Worm (Caenorhabditis elegans) whole organism, late embryonic: Measurements from ENCODE around the gene kdin-1.

Experiments
- C08G9.2 ChIP-seq: sonication (generic microtip); optimal IDR thresholded peaks from 2 replicates; lab custom pipeline; 2016; ENCODE audit warnings: mild to moderate bottlenecking, missing genetic modification characterization, moderate library complexity, missing compliant biosample characterization
- F13H6.1 ChIP-seq: sonication (generic microtip); optimal IDR thresholded peaks from 2 replicates; lab custom pipeline; 2016; ENCODE audit warnings: missing genetic modification characterization, missing compliant biosample characterization
- K02D7.2 ChIP-seq: sonication (generic microtip); optimal IDR thresholded peaks from 2 replicates; lab custom pipeline; 2017; ENCODE audit warnings: mild to moderate bottlenecking, missing genetic modification characterization, missing compliant biosample characterization
- K09A11.1 ChIP-seq: sonication (generic microtip); optimal IDR thresholded peaks from 2 replicates; lab custom pipeline; 2017; ENCODE audit warnings: antibody characterized with exemption, mild to moderate bottlenecking, missing genetic modification characterization, missing compliant biosample characterization; ENCODE audit not compliant: insufficient read depth
- Y22D7AL.16 ChIP-seq: sonication (generic microtip); optimal IDR thresholded peaks from 2 replicates; lab custom pipeline; 2016; ENCODE audit warnings: missing genetic modification characterization, missing compliant biosample characterization
- ceh-14 ChIP-seq: sonication (generic microtip); optimal IDR thresholded peaks from 2 replicates; lab custom pipeline; 2016; ENCODE audit warnings: missing genotype, missing genetic modification characterization, missing compliant biosample characterization
- ceh-18 ChIP-seq: sonication (generic microtip); optimal IDR thresholded peaks from 2 replicates; lab custom pipeline; 2016; ENCODE audit warnings: missing genetic modification characterization, missing compliant biosample characterization
- ceh-19 ChIP-seq: fragments of 200-800 bp; sonication (Bioruptor generic); optimal IDR thresholded peaks from 2 replicates; lab custom pipeline; 2018; ENCODE audit warnings: mild to moderate bottlenecking, missing genetic modification characterization, missing compliant biosample characterization
- ceh-22 ChIP-seq: sonication (generic microtip); optimal IDR thresholded peaks from 2 replicates; lab custom pipeline; 2017; ENCODE audit warnings: missing biosample characterization, missing genetic modification characterization
- ceh-31 ChIP-seq: sonication (generic microtip); optimal IDR thresholded peaks from 2 replicates; lab custom pipeline; 2016; ENCODE audit warnings: missing genetic modification characterization, missing compliant biosample characterization
- ceh-34 ChIP-seq: sonication (generic microtip); optimal IDR thresholded peaks from 2 replicates; lab custom pipeline; 2016; ENCODE audit warnings: mild to moderate bottlenecking, missing genetic modification characterization, missing compliant biosample characterization
- ceh-45 ChIP-seq: fragments of 200-800 bp; sonication (Bioruptor generic); IDR thresholded peaks from 2 replicates; pipeline ENCODE4 v1.3.6; 2022; ENCODE audit warnings: missing genetic modification reagents, missing genetic modification characterization, missing compliant biosample characterization
- ceh-48 ChIP-seq: sonication (generic microtip); optimal IDR thresholded peaks from 2 replicates; lab custom pipeline; 2016; ENCODE audit warnings: missing genetic modification characterization, inconsistent platforms, missing compliant biosample characterization
- ceh-9 ChIP-seq: sonication (generic microtip); optimal IDR thresholded peaks from 2 replicates; lab custom pipeline; 2016; ENCODE audit warnings: mild to moderate bottlenecking, missing genetic modification characterization, inconsistent platforms, missing compliant biosample characterization
- che-1 ChIP-seq: sonication (generic microtip); optimal IDR thresholded peaks from 2 replicates; lab custom pipeline; 2016; ENCODE audit warnings: mild to moderate bottlenecking, missing genetic modification characterization, missing compliant biosample characterization
- dmd-4 ChIP-seq: sonication (generic microtip); optimal IDR thresholded peaks from 2 replicates; lab custom pipeline; 2016; ENCODE audit warnings: borderline replicate concordance, missing genetic modification characterization, missing compliant biosample characterization
- fax-1 ChIP-seq: sonication (generic microtip); optimal IDR thresholded peaks from 2 replicates; lab custom pipeline; 2016; ENCODE audit warnings: missing genotype, missing genetic modification characterization, missing compliant biosample characterization
- gmeb-2 ChIP-seq: sonication (generic microtip); optimal IDR thresholded peaks from 2 replicates; lab custom pipeline; 2016; ENCODE audit warnings: missing genetic modification characterization, inconsistent platforms, missing compliant biosample characterization
- hlh-13 ChIP-seq: fragments of 200-800 bp; sonication (Bioruptor generic); optimal IDR thresholded peaks from 2 replicates; lab custom pipeline; 2018; ENCODE audit warnings: mild to moderate bottlenecking, missing genetic modification characterization, missing compliant biosample characterization
- hlh-30 ChIP-seq: sonication (generic microtip); optimal IDR thresholded peaks from 2 replicates; lab custom pipeline; 2017; ENCODE audit warnings: antibody characterized with exemption, missing genetic modification characterization, missing compliant biosample characterization; ENCODE audit not compliant: insufficient read depth
- hlh-8 ChIP-seq: sonication (generic microtip); optimal IDR thresholded peaks from 2 replicates; lab custom pipeline; 2016; ENCODE audit warnings: missing genotype, missing genetic modification characterization, missing compliant biosample characterization
- nfya-1 ChIP-seq: sonication (generic microtip); optimal IDR thresholded peaks from 2 replicates; lab custom pipeline; 2017; ENCODE audit warnings: missing genetic modification characterization, mild to moderate bottlenecking, missing compliant biosample characterization, antibody characterized with exemption, moderate library complexity
- pag-3 ChIP-seq: sonication (generic microtip); optimal IDR thresholded peaks from 2 replicates; lab custom pipeline; 2016; ENCODE audit warnings: missing compliant biosample characterization, missing genetic modification characterization, borderline replicate concordance
- pha-4 ChIP-seq: fragments of 150-350 bp; optimal IDR thresholded peaks from 2 replicates; lab custom pipeline; 2018; ENCODE audit warnings: missing biosample characterization, missing genetic modification reagents, missing genetic modification characterization
- pqm-1 ChIP-seq: sonication (generic microtip); optimal IDR thresholded peaks from 2 replicates; lab custom pipeline; 2016; ENCODE audit warnings: missing genetic modification characterization, missing compliant biosample characterization
- rnt-1 ChIP-seq: sonication (generic microtip); optimal IDR thresholded peaks from 2 replicates; lab custom pipeline; 2016; ENCODE audit warnings: missing genetic modification characterization, missing compliant biosample characterization
- sdc-2 ChIP-seq: sonication (generic microtip); optimal IDR thresholded peaks from 2 replicates; lab custom pipeline; 2016; ENCODE audit warnings: missing genotype, missing genetic modification characterization, missing compliant biosample characterization
- sox-2 ChIP-seq: fragments of 200-800 bp; sonication (Bioruptor generic); IDR thresholded peaks from 2 replicates; pipeline ENCODE4 v1.3.6; 2022; ENCODE audit warnings: missing genetic modification reagents, missing genetic modification characterization, missing compliant biosample characterization
- sox-4 ChIP-seq: sonication (generic microtip); optimal IDR thresholded peaks from 2 replicates; lab custom pipeline; 2017; ENCODE audit warnings: mild to moderate bottlenecking, missing genetic modification characterization, inconsistent platforms, missing compliant biosample characterization
- ttx-3 ChIP-seq: sonication (generic microtip); optimal IDR thresholded peaks from 2 replicates; lab custom pipeline; 2016; ENCODE audit warnings: missing genetic modification reagents, missing genetic modification characterization, missing compliant biosample characterization
- unc-3 ChIP-seq, 2 experiments: fragments of 200-800 bp in 1 of 2; sonication (Bioruptor generic) in 1 of 2; sonication (generic microtip) in 1 of 2; conservative IDR thresholded peaks in 1 of 2; optimal IDR thresholded peaks in 1 of 2; 2 replicates each; pipeline versions ENCODE4 v1.3.6 to Lab custom; 2016 to 2022; ENCODE audit warnings: missing compliant biosample characterization in 2 of 2, missing genetic modification characterization in 2 of 2, missing genetic modification reagents in 1 of 2
- unc-42 ChIP-seq: sonication (generic microtip); optimal IDR thresholded peaks from 2 replicates; lab custom pipeline; 2016; ENCODE audit warnings: missing genotype, missing genetic modification characterization, missing compliant biosample characterization
- unc-55 ChIP-seq: sonication (generic microtip); optimal IDR thresholded peaks from 2 replicates; lab custom pipeline; 2017; ENCODE audit warnings: missing biosample characterization, missing genetic modification reagents, missing genetic modification characterization
- zip-5 ChIP-seq: sonication (generic microtip); optimal IDR thresholded peaks from 2 replicates; lab custom pipeline; 2016; ENCODE audit warnings: missing genetic modification characterization, missing compliant biosample characterization
- ztf-16 ChIP-seq: sonication (generic microtip); optimal IDR thresholded peaks from 2 replicates; lab custom pipeline; 2017; ENCODE audit warnings: missing genetic modification characterization, missing compliant biosample characterization

Gene kdin-1

DNA sequence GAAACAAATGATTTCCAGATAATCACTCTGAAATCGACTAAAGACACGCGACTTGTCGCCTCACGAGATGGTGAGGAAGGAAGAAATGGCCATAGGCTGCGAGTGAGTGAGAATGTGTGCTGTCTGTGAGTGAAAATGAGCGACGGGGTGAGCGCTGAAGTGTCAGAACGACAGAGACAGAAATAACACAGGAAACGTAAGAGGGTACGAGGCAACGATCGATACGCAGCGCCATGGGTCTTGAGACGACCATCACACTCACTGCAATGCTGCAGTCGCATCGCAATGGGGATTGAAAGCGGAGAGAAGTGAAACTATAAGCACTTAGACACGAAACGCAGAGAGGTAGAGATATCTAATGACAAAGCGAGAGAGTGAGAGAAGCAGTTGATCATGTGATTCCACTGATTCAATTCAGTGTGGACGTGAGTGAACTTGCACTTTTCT, 44.4 kb downstream of the kdin-1 start (continued):
- peak; percentile 85 for TF ChIP-seq unc-55 (GFP tag; lab: Kevin White, UChicago)
- TF ChIP-seq ceh-31 (tag; lab: Kevin White, UChicago) = peak; percentile 94
- TF ChIP-seq dmd-4 (tag; lab: Kevin White, UChicago) = no peak
- peak; percentile 84 for TF ChIP-seq rnt-1
- TF ChIP-seq ceh-14 (tag; lab: Kevin White, UChicago) = peak; percentile 82
- TF ChIP-seq che-1 (tag; lab: Kevin White, UChicago) = no peak
- TF ChIP-seq K02D7.2 (tag; lab: Kevin White, UChicago) = no peak
- TF ChIP-seq fax-1 = peak; percentile 45
- peak; percentile 95 for TF ChIP-seq ceh-34 (tag; lab: Kevin White, UChicago)
- TF ChIP-seq sox-2 (GFP tag; lab: Robert Waterston, UW) = no peak
- TF ChIP-seq hlh-8 (tag; lab: Kevin White, UChicago) = peak; percentile 66
- no peak for TF ChIP-seq pag-3 (tag; lab: Kevin White, UChicago)
- peak; percentile 40 for TF ChIP-seq C08G9.2 (tag; lab: Kevin White, UChicago)
- peak; percentile 48 for TF ChIP-seq ceh-22
- TF ChIP-seq unc-42 (tag; lab: Kevin White, UChicago) = peak; percentile 96
- peak; percentile 64 for TF ChIP-seq ceh-19 (GFP tag; lab: Kevin White, UChicago)
- no peak for TF ChIP-seq sox-4
- no peak for TF ChIP-seq ceh-9
- TF ChIP-seq K09A11.1 (tag; lab: Kevin White, UChicago) = no peak
- TF ChIP-seq pqm-1 = peak; percentile 73
- peak; percentile 54 for TF ChIP-seq ztf-16 (tag; lab: Kevin White, UChicago)

DNA sequence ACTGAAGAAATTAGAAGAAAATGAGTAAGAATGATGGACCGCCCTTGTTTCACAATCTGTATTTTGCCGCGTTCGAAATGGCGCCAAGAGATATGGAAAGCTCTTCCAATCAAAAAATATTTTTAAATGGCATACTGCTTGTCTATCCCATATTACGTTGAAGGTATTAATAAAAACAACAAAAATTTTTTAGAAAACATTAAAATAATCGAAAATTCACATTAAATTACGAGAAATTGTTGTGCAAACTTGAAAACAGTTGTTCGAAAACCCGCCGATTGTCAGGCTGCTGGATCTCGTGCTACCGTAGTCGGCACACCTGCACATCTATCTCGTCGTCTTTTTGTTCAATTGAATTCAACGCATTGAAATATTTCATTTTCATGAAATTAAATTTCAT, 45.2 kb downstream of the kdin-1 start, which contains the start of gene klc-1:
TSS of gene klc-1 (plus strand) at position 127 of the 400 bp plus-strand sequence.
- TF ChIP-seq pag-3 (tag; lab: Kevin White, UChicago) (no peak), C08G9.2 (tag; lab: Kevin White, UChicago) (no peak), hlh-13 (GFP tag; lab: Kevin White, UChicago) (no peak), ttx-3 (tag; lab: Kevin White, UChicago) (no peak), unc-3 (GFP tag; conservative IDR thresholded peaks at IDR 0.05; lab: Robert Waterston, UW) (no peak), unc-3 (tag; optimal IDR thresholded peaks at IDR 0.05; lab: Kevin White, UChicago) (no peak), nfya-1 (tag; lab: Kevin White, UChicago) (no peak), K02D7.2 (tag; lab: Kevin White, UChicago) (no peak)
- TF ChIP-seq, all 69 proteins: peak for 0

DNA sequence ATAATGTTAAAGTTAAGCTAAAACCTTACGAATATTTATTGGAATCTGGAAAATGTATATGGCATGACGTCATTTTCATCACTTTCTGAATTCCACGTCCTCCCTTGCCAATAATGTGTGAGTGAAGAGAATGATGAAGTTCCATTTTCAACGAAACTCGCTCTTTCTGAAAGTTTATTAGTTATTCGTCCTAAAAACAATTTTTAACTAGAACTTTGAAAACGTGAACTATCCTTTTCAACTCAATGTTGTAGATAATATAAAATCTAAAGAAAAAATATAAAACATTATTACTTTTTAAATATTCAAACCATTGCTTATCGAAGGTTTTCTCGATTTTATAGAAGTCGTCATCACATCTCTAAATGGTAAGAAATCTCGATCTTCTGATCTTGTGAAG, 51.1 kb downstream of the kdin-1 start, which contains the start of gene M7.7:
TSS of gene M7.7 (plus strand) at position 301 of the 400 bp plus-strand sequence.
- TF ChIP-seq ceh-45 (GFP tag; lab: Robert Waterston, UW) (no peak), ceh-48 (tag; lab: Kevin White, UChicago) (no peak), hlh-8 (tag; lab: Kevin White, UChicago) (no peak), ceh-31 (tag; lab: Kevin White, UChicago) (no peak), fax-1 (no peak), sdc-2 (tag; lab: Kevin White, UChicago) (no peak), ceh-18 (tag; lab: Kevin White, UChicago) (no peak), F13H6.1 (no peak), ztf-16 (tag; lab: Kevin White, UChicago) (no peak), hlh-30 (tag; lab: Kevin White, UChicago) (no peak), dmd-4 (tag; lab: Kevin White, UChicago) (no peak), Y22D7AL.16 (no peak), gmeb-2 (no peak), hlh-13 (GFP tag; lab: Kevin White, UChicago) (no peak), zip-5 (tag; lab: Kevin White, UChicago) (no peak), pha-4 (tag; lab: Kevin White, UChicago) (no peak), ceh-22 (no peak)
